Fruit fly (Drosophila melanogaster): Measurements from ENCODE around the gene comt.

The comt gene

DNA sequence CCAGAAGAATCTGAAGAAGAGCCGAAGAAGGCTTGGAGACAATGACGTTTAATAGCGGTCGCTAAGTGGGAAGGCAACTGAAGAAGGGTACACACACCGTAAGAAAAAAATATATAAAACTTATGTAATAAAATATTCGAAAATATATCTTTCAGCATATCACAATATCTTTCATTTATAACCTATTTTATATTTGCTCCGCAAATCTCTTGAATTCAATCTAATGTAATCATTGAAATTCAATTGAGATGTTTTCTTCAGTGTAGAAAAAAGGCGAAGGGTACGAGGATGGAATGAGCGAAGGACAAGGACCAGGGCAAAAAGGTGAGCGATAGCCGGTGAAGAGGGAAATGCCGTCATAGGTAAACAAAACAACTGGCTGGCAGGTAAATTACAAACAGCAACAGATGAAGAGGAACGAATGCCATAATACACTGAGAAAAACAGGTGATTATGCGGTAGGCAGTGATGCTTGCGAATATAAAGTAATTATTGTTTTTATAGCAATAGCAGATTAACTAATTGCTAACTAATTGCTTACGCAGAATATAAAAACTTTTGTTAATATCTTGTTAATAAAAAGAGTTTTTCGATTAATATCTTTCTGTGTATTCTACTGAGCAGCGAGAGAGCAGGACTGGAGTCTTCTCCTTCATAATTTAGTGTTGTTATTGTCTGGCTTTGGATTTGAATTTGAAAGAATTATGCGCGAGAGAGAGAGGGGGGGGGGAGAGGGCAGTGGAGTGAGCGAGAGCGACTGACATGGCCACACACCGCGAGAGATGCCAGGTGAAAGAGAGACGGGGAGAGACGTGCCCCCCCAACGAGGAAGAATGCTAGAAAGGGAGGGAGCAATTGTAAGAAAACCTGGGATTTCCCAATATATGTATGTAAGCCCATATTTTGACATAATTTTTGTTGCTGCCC lies 24.7 kb upstream of the comt start (continued):
- TF ChIP-seq Dek (tag; optimal IDR thresholded peaks at IDR 0.05), result peak; percentile 34
- peak; percentile 52 for TF ChIP-seq dm (GFP tag; optimal IDR thresholded peaks at IDR 0.05)
- TF ChIP-seq Atf3 (GFP tag; optimal IDR thresholded peaks at IDR 0.05), result peak; percentile 70
- peak; percentile 16 for TF ChIP-seq CG17186 (GFP tag; optimal IDR thresholded peaks at IDR 0.05)
- peak; percentile 68 for TF ChIP-seq CG1792 (GFP tag; optimal IDR thresholded peaks at IDR 0.05)
- peak; percentile 78 for TF ChIP-seq CG6254 (GFP tag; optimal IDR thresholded peaks at IDR 0.05)
- TF ChIP-seq CG7357 (GFP tag; IDR thresholded peaks at IDR 0.05), result peak; percentile 57; the same call in 1 of the 3 replicates
- peak; percentile 91 for TF ChIP-seq CG2202 (tag; optimal IDR thresholded peaks at IDR 0.05)
- no peak for TF ChIP-seq usp (GFP tag; optimal IDR thresholded peaks at IDR 0.05)
- TF ChIP-seq CG17829 (tag; optimal IDR thresholded peaks at IDR 0.05), result peak; percentile 91
- TF ChIP-seq CG10543 (GFP tag; optimal IDR thresholded peaks at IDR 0.05), result no peak
- TF ChIP-seq CG8089 (GFP tag; optimal IDR thresholded peaks at IDR 0.05), result peak; percentile 73
- peak; percentile 92 for TF ChIP-seq trem (tag; optimal IDR thresholded peaks at IDR 0.05)
- peak; percentile 77 for TF ChIP-seq slou (GFP tag; optimal IDR thresholded peaks at IDR 0.05)
- peak; percentile 83 for TF ChIP-seq CG30431 (GFP tag; optimal IDR thresholded peaks at IDR 0.05)
- TF ChIP-seq vvl (GFP tag; IDR thresholded peaks at IDR 0.05), result peak; percentile 95
- peak; percentile 77 for TF ChIP-seq Hr3 (GFP tag; optimal IDR thresholded peaks at IDR 0.05)

DNA sequence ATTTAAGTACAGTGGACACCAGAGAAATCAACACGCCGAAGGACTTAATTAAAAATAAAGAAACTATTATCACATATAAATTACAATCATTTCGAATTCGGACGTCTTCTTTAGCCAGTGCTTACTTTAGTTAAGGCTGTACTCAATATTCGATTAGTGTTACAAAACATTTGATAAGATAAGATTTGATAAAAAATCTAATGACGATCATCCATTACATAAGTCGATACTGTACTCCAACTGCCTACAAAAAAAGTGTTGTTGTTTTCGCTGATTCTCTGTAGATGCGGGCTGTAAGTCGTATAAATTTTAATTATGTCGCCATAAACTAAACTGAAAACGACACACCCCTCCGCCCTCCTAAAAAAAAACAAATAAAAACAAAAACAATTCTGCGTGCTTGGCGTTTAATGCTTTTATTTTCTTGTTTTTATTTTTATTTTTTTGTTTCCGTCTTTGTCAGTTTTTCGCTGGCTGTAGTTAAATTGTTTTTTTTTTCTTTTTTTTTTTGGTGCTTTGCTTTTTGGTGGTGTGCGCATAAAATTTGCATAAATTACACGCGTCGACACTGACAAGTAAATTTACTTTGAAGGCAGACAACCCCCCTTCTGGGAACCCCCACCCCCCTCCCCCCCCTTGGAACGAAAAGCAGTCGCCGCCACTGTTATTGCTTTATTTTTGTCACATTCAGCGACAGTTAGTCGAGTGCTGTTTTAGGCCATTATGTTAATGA lies 23.9 kb upstream of the comt start:
- TF ChIP-seq vvl (GFP tag; IDR thresholded peaks at IDR 0.05) (peak; percentile 95), Mrtf (GFP tag; IDR thresholded peaks at IDR 0.05) (no peak), Sin3A (optimal IDR thresholded peaks at IDR 0.05) (no peak), ranshi (GFP tag; IDR thresholded peaks at IDR 0.05) (peak; percentile 31), Kr (GFP tag; optimal IDR thresholded peaks at IDR 0.05) (no peak), prd (optimal IDR thresholded peaks at IDR 0.05) (no peak), prd (GFP tag; IDR thresholded peaks at IDR 0.05) (peak; percentile 33; the same call in 1 of the 3 replicates), GATAe (GFP tag; conservative IDR thresholded peaks at IDR 0.05) (no peak), nerfin-2 (GFP tag; IDR thresholded peaks at IDR 0.05; ENCODE audit: partially characterized antibody) (no peak), CG8281 (tag; optimal IDR thresholded peaks at IDR 0.05) (no peak), kni (GFP tag; optimal IDR thresholded peaks at IDR 0.05) (no peak), h (optimal IDR thresholded peaks at IDR 0.05) (no peak), dm (GFP tag; optimal IDR thresholded peaks at IDR 0.05) (no peak), CG8765 (GFP tag; IDR thresholded peaks at IDR 0.05) (no peak), danr (GFP tag; IDR thresholded peaks at IDR 0.05) (no peak), kay (GFP tag; optimal IDR thresholded peaks at IDR 0.05) (no peak), CG10366 (GFP tag; IDR thresholded peaks at IDR 0.05) (peak; percentile 38; the same call in 1 of the 2 replicates), her (GFP tag; optimal IDR thresholded peaks at IDR 0.05) (no peak), CG2678 (tag; optimal IDR thresholded peaks at IDR 0.05) (peak; percentile 7), E2f1 (GFP tag; IDR thresholded peaks at IDR 0.05) (0 out of 2 replicates have a peak, but pooled peaks have one; percentile 6), CG33557 (GFP tag; optimal IDR thresholded peaks at IDR 0.05) (no peak), CG9932 (GFP tag; IDR thresholded peaks at IDR 0.05) (peak; percentile 25), CG6854 (GFP tag; optimal IDR thresholded peaks at IDR 0.05) (no peak), Aef1 (GFP tag; IDR thresholded peaks at IDR 0.05) (no peak), vfl (GFP tag; optimal IDR thresholded peaks at IDR 0.05) (no peak), E2f2 (GFP tag; IDR thresholded peaks at IDR 0.05) (no peak), fd3F (GFP tag; optimal IDR thresholded peaks at IDR 0.05) (peak; percentile 16), HmgZ (tag; optimal IDR thresholded peaks at IDR 0.05) (no peak), cwo (GFP tag; optimal IDR thresholded peaks at IDR 0.05) (no peak), CG32772 (GFP tag; IDR thresholded peaks at IDR 0.05) (peak; percentile 54), CG2712 (tag; optimal IDR thresholded peaks at IDR 0.05) (no peak), Ptx1 (GFP tag; IDR thresholded peaks at IDR 0.05) (0 out of 2 replicates have a peak, but pooled peaks have one; percentile 6), dmrt99B (tag; optimal IDR thresholded peaks at IDR 0.05) (peak; percentile 6)
